Worm (Caenorhabditis elegans): ENCODE measurements around the gene ZK792.4.

DNA sequence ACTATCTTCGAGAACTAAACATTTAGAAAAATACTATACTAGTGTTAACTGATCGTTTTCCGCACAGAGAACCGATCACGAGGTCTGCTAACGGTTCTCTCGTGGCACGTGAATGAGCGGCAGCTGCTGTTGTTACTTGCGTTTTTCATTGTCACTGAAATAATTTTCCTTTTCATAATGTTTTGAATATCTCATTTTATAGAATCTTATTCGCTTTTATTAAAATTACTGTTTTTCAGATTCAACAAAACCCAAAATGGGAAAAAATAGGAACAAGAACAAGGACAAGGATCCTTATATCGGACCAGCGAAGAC, 45.4 kb downstream of the ZK792.4 start, which contains the start of gene F58B3.6:
- TF ChIP-seq rbr-2 (tag; optimal IDR thresholded peaks at IDR 0.05), result no peak
- no peak for TF ChIP-seq F44E2.7 (GFP tag; IDR thresholded peaks at IDR 0.05)
- TF ChIP-seq unc-62 (GFP tag; optimal IDR thresholded peaks at IDR 0.05 in 1 of 2), result no peak
- no peak for TF ChIP-seq unc-62 (tag; optimal IDR thresholded peaks at IDR 0.05)
- TF ChIP-seq dpl-1 (GFP tag; optimal IDR thresholded peaks at IDR 0.05), result no peak
- no peak for TF ChIP-seq ZK546.5 (tag; optimal IDR thresholded peaks at IDR 0.05)
- TF ChIP-seq nhr-48 (tag; optimal IDR thresholded peaks at IDR 0.05), result no peak
- no peak for TF ChIP-seq ZK337.2 (GFP tag; IDR thresholded peaks at IDR 0.05)
- peak; percentile 30 for TF ChIP-seq mep-1 (tag; optimal IDR thresholded peaks at IDR 0.05)
- TF ChIP-seq gei-8 (GFP tag; optimal IDR thresholded peaks at IDR 0.05), result no peak
- TF ChIP-seq hmg-1.1 (GFP tag; IDR thresholded peaks at IDR 0.05), result 0 out of 2 replicates have a peak, but pooled peaks have one; percentile 24
- TF ChIP-seq fos-1 (tag; optimal IDR thresholded peaks at IDR 0.05), result no peak
- peak in 1 of 2 experiments; percentile 38 for TF ChIP-seq lsy-2 (tag; optimal IDR thresholded peaks at IDR 0.05)
- TF ChIP-seq mdl-1 (tag; optimal IDR thresholded peaks at IDR 0.05), result peak in 1 of 2 experiments; percentile 64
- no peak for TF ChIP-seq aly-2 (tag; optimal IDR thresholded peaks at IDR 0.05)
